Worm (Caenorhabditis elegans): ENCODE data around the gene C06H5.13.
"Not testable (repeated sequence)": the region's sequence is repeated elsewhere in the genome, so short reads cannot be mapped to it uniquely, and the experiment has no call there.

DNA sequence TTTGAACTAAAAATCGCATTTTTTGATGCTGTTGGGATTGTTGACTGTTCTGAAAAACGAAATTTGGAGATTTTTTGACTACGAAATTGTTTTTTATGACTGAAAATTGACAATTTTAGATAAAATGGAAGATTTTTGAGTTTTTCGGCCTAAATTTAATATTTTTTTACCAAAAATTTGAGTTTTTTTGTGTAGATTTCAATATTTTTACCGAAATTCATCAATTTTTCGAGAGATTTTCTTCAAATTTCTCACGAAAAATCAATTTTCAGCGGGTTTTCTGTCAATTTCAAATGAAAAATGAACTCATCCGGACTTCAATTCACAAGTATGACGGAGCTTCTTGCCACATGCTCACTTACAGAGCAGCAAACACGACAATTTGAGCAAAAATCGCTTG is 32.2 kb downstream of the C06H5.13 start, which contains the start of gene Y59A8A.8:
- not testable (repeated sequence) for TF ChIP-seq nhr-12 (tag; optimal IDR thresholded peaks at IDR 0.05); egl-27 (tag; optimal IDR thresholded peaks at IDR 0.05); snpc-4 (tag; optimal IDR thresholded peaks at IDR 0.05); fkh-4 (tag; optimal IDR thresholded peaks at IDR 0.05; ENCODE audit: borderline replicate concordance); mef-2 (tag; optimal IDR thresholded peaks at IDR 0.05); fos-1 (tag; optimal IDR thresholded peaks at IDR 0.05); nhr-28 (tag; optimal IDR thresholded peaks at IDR 0.05); vab-15 (tag; optimal IDR thresholded peaks at IDR 0.05); C16A3.4 (tag; optimal IDR thresholded peaks at IDR 0.05)

Measured in whole organism, L1 larva.